Worm (Caenorhabditis elegans): ENCODE data around the gene abcf-3.
A peak's percentile ranks its signal among the peaks of the same experiment; 100 is the strongest.

The abcf-3 gene

ce11 chrIII:6135211-6135610 is 38.0 kb upstream of the abcf-3 start:
- TF ChIP-seq che-1 (tag; optimal IDR thresholded peaks at IDR 0.05): no peak
- no peak for TF ChIP-seq T23F11.4 (GFP tag; optimal IDR thresholded peaks at IDR 0.05)
- TF ChIP-seq pat-9 (tag; optimal IDR thresholded peaks at IDR 0.05): no peak
- no peak for TF ChIP-seq ceh-24 (tag; optimal IDR thresholded peaks at IDR 0.05)
- no peak for TF ChIP-seq fax-1 (tag; optimal IDR thresholded peaks at IDR 0.05)
- no peak for TF ChIP-seq elt-2 (tag; optimal IDR thresholded peaks at IDR 0.05)
- peak; percentile 74 for TF ChIP-seq unc-42 (tag; optimal IDR thresholded peaks at IDR 0.05)
- no peak for TF ChIP-seq ceh-34 (tag; optimal IDR thresholded peaks at IDR 0.05)
- no peak for TF ChIP-seq syd-9 (tag; optimal IDR thresholded peaks at IDR 0.05)
- no peak for TF ChIP-seq ttx-3 (tag; optimal IDR thresholded peaks at IDR 0.05)
- peak; percentile 22 for TF ChIP-seq sdc-2 (tag; optimal IDR thresholded peaks at IDR 0.05)
- peak; percentile 10 for TF ChIP-seq ceh-19 (GFP tag; optimal IDR thresholded peaks at IDR 0.05)
- TF ChIP-seq tbx-2 (tag; optimal IDR thresholded peaks at IDR 0.05): peak; percentile 29
- no peak for TF ChIP-seq hlh-13 (GFP tag; optimal IDR thresholded peaks at IDR 0.05)
- TF ChIP-seq ceh-31 (tag; optimal IDR thresholded peaks at IDR 0.05): peak; percentile 42
- TF ChIP-seq nhr-11 (tag; optimal IDR thresholded peaks at IDR 0.05): no peak
- TF ChIP-seq unc-86 (tag; optimal IDR thresholded peaks at IDR 0.05): no peak
- no peak for TF ChIP-seq ztf-16 (tag; optimal IDR thresholded peaks at IDR 0.05)
- peak; percentile 30 for TF ChIP-seq ref-2 (tag; optimal IDR thresholded peaks at IDR 0.05)
- no peak for TF ChIP-seq hlh-6 (tag; optimal IDR thresholded peaks at IDR 0.05)
- no peak for TF ChIP-seq ceh-22 (tag; optimal IDR thresholded peaks at IDR 0.05)
- no peak for TF ChIP-seq lin-11 (tag; optimal IDR thresholded peaks at IDR 0.05)

ce11 chrIII:6136178-6136577 is 37.0 kb upstream of the abcf-3 start, which contains the start of gene mvk-1:
TSS of gene mvk-1 (minus strand) at chrIII:6136278.
- TF ChIP-seq madf-2 (tag; optimal IDR thresholded peaks at IDR 0.05) (no peak), lim-6 (tag; optimal IDR thresholded peaks at IDR 0.05) (no peak)

ce11 chrIII:6137431-6137830 is 35.8 kb upstream of the abcf-3 start:
- TF ChIP-seq fkh-10 (GFP tag; optimal IDR thresholded peaks at IDR 0.05) (no peak), K02D7.2 (tag; optimal IDR thresholded peaks at IDR 0.05) (no peak), ceh-18 (tag; optimal IDR thresholded peaks at IDR 0.05) (peak; percentile 63), ceh-31 (tag; optimal IDR thresholded peaks at IDR 0.05) (peak; percentile 74), nhr-232 (tag; optimal IDR thresholded peaks at IDR 0.05) (no peak), ceh-2 (tag; optimal IDR thresholded peaks at IDR 0.05) (no peak), unc-42 (tag; optimal IDR thresholded peaks at IDR 0.05) (peak; percentile 80), ceh-48 (tag; optimal IDR thresholded peaks at IDR 0.05) (no peak), ceh-34 (tag; optimal IDR thresholded peaks at IDR 0.05) (peak; percentile 21), sdc-2 (tag; optimal IDR thresholded peaks at IDR 0.05) (no peak), nhr-11 (tag; optimal IDR thresholded peaks at IDR 0.05) (no peak), Y22D7AL.16 (tag; optimal IDR thresholded peaks at IDR 0.05) (no peak), T23F11.4 (GFP tag; optimal IDR thresholded peaks at IDR 0.05) (no peak), madf-2 (tag; optimal IDR thresholded peaks at IDR 0.05) (peak; percentile 25), ttx-3 (tag; optimal IDR thresholded peaks at IDR 0.05) (no peak), unc-3 (GFP tag; conservative IDR thresholded peaks at IDR 0.05) (no peak), unc-3 (tag; optimal IDR thresholded peaks at IDR 0.05) (no peak), tbx-2 (tag; optimal IDR thresholded peaks at IDR 0.05) (peak; percentile 39), K09A11.1 (tag; optimal IDR thresholded peaks at IDR 0.05; ENCODE audit: insufficient read depth) (no peak), hlh-13 (GFP tag; optimal IDR thresholded peaks at IDR 0.05) (no peak), dmd-4 (tag; optimal IDR thresholded peaks at IDR 0.05; ENCODE audit: borderline replicate concordance) (peak; percentile 15), ceh-14 (tag; optimal IDR thresholded peaks at IDR 0.05) (peak; percentile 51), ref-2 (tag; optimal IDR thresholded peaks at IDR 0.05) (no peak), nfya-1 (tag; optimal IDR thresholded peaks at IDR 0.05) (peak; percentile 43), lin-11 (tag; optimal IDR thresholded peaks at IDR 0.05) (no peak), pha-4 (tag; optimal IDR thresholded peaks at IDR 0.05) (no peak), pros-1 (tag; optimal IDR thresholded peaks at IDR 0.05) (peak; percentile 55), ceh-19 (GFP tag; optimal IDR thresholded peaks at IDR 0.05) (no peak), fax-1 (tag; optimal IDR thresholded peaks at IDR 0.05) (peak; percentile 6)

Data from whole organism, late embryonic.